Worm (Caenorhabditis elegans) whole organism, L2 larva: ENCODE results near the gene hpr-17.

ENCODE experiments used
- F13H6.1 ChIP-seq: sonication (generic microtip); optimal IDR thresholded peaks from 2 replicates; lab custom pipeline; 2016; ENCODE audit warnings: missing genetic modification characterization, missing compliant biosample characterization
- R02D3.7 ChIP-seq: fragments of 150-350 bp; optimal IDR thresholded peaks from 2 replicates; lab custom pipeline; 2014; ENCODE audit warnings: missing biosample characterization, missing genetic modification characterization
- Y55F3AM.14 ChIP-seq: fragments of 200-800 bp; sonication (Bioruptor generic); optimal IDR thresholded peaks from 2 replicates; lab custom pipeline; 2018; ENCODE audit warnings: mild to moderate bottlenecking, missing genetic modification characterization, missing compliant biosample characterization
- alr-1 ChIP-seq: fragments of 150-350 bp; optimal IDR thresholded peaks from 2 replicates; lab custom pipeline; 2014; ENCODE audit warnings: missing biosample characterization, missing genetic modification characterization
- ama-1 ChIP-seq: fragments of 150-350 bp; optimal IDR thresholded peaks from 2 replicates; lab custom pipeline; 2018; ENCODE audit warnings: inconsistent platforms
- blmp-1 ChIP-seq: sonication (generic microtip); optimal IDR thresholded peaks from 2 replicates; lab custom pipeline; 2017; ENCODE audit warnings: missing genetic modification characterization, mild to moderate bottlenecking, missing compliant biosample characterization, antibody characterized with exemption, moderate library complexity; ENCODE audit not compliant: insufficient read depth
- ceh-82 ChIP-seq: fragments of 150-350 bp; optimal IDR thresholded peaks from 2 replicates; lab custom pipeline; 2014; ENCODE audit warnings: missing biosample characterization, missing genetic modification characterization
- crh-2 ChIP-seq: sonication (generic microtip); optimal IDR thresholded peaks from 2 replicates; lab custom pipeline; 2017; ENCODE audit warnings: missing biosample characterization, missing genetic modification characterization
- dmd-4 ChIP-seq: sonication (generic microtip); optimal IDR thresholded peaks from 2 replicates; lab custom pipeline; 2017; ENCODE audit warnings: missing biosample characterization, missing genetic modification characterization
- egl-27 ChIP-seq: sonication (generic microtip); optimal IDR thresholded peaks from 3 replicates; lab custom pipeline; 2017; ENCODE audit warnings: missing biosample characterization, missing genetic modification reagents, missing genetic modification characterization
- elt-1 ChIP-seq: fragments of 150-350 bp; optimal IDR thresholded peaks from 2 replicates; lab custom pipeline; 2014; ENCODE audit warnings: missing biosample characterization, missing genetic modification characterization
- elt-3 ChIP-seq: sonication (generic microtip); optimal IDR thresholded peaks from 2 replicates; lab custom pipeline; 2017; ENCODE audit warnings: missing biosample characterization, missing genetic modification characterization
- gmeb-1 ChIP-seq: fragments of 150-350 bp; optimal IDR thresholded peaks from 2 replicates; lab custom pipeline; 2014; ENCODE audit warnings: missing biosample characterization, missing genetic modification characterization
- lin-11 ChIP-seq: fragments of 150-350 bp; sonication (generic microtip); optimal IDR thresholded peaks from 2 replicates; lab custom pipeline; 2014; ENCODE audit warnings: missing biosample characterization, missing genetic modification characterization, inconsistent platforms, mixed read lengths
- lsy-2 ChIP-seq, 2 experiments: fragments of 150-350 bp in 1 of 2; sonication (generic microtip) in 1 of 2; optimal IDR thresholded peaks; 2 replicates each; lab custom pipeline; 2014 to 2017; ENCODE audit warnings: missing biosample characterization in 2 of 2, missing genetic modification characterization in 2 of 2
- mab-5 ChIP-seq: fragments of 150-350 bp; optimal IDR thresholded peaks from 2 replicates; lab custom pipeline; 2014; ENCODE audit warnings: missing biosample characterization, missing genetic modification characterization
- mdl-1 ChIP-seq, 2 experiments: fragments of 150-350 bp in 1 of 2; sonication (generic microtip) in 1 of 2; optimal IDR thresholded peaks; 2 replicates each; lab custom pipeline; 2017; ENCODE audit warnings: missing biosample characterization in 2 of 2, missing genetic modification characterization in 2 of 2
- nhr-11 ChIP-seq: fragments of 150-350 bp; optimal IDR thresholded peaks from 2 replicates; lab custom pipeline; 2014; ENCODE audit warnings: missing biosample characterization, missing genetic modification characterization
- nhr-12 ChIP-seq: fragments of 150-350 bp; optimal IDR thresholded peaks from 2 replicates; lab custom pipeline; 2014; ENCODE audit warnings: missing biosample characterization, missing genetic modification characterization
- nhr-21 ChIP-seq: fragments of 150-350 bp; optimal IDR thresholded peaks from 2 replicates; lab custom pipeline; 2014; ENCODE audit warnings: missing biosample characterization, missing genetic modification characterization
- nhr-237 ChIP-seq: fragments of 150-350 bp; optimal IDR thresholded peaks from 2 replicates; lab custom pipeline; 2014; ENCODE audit warnings: missing biosample characterization, missing genetic modification characterization
- nhr-25 ChIP-seq: fragments of 150-350 bp; sonication (generic microtip); optimal IDR thresholded peaks from 3 replicates; lab custom pipeline; 2014; ENCODE audit warnings: missing biosample characterization, missing genetic modification characterization
- nhr-6 ChIP-seq: fragments of 150-350 bp; optimal IDR thresholded peaks from 2 replicates; lab custom pipeline; 2014; ENCODE audit warnings: missing biosample characterization, missing genetic modification characterization
- sem-4 ChIP-seq: fragments of 150-350 bp; optimal IDR thresholded peaks from 2 replicates; lab custom pipeline; 2014; ENCODE audit warnings: missing biosample characterization, missing genetic modification reagents, missing genetic modification characterization
- sma-3 ChIP-seq: sonication (generic microtip); optimal IDR thresholded peaks from 2 replicates; lab custom pipeline; 2016; ENCODE audit warnings: missing genetic modification reagents, missing genetic modification characterization, missing compliant biosample characterization
- sma-9 ChIP-seq, 2 experiments: fragments of 150-350 bp in 1 of 2; sonication (generic microtip) in 1 of 2; optimal IDR thresholded peaks; 2 replicates each; lab custom pipeline; 2014 to 2016; ENCODE audit warnings: missing genetic modification characterization in 2 of 2, mild to moderate bottlenecking in 1 of 2, missing biosample characterization in 1 of 2, missing compliant biosample characterization in 1 of 2, missing genetic modification reagents in 1 of 2, moderate library complexity in 1 of 2
- unc-39 ChIP-seq: fragments of 150-350 bp; optimal IDR thresholded peaks from 2 replicates; lab custom pipeline; 2014; ENCODE audit warnings: missing biosample characterization, missing genetic modification characterization
- unc-55 ChIP-seq: fragments of 150-350 bp; sonication (generic microtip); optimal IDR thresholded peaks from 3 replicates; lab custom pipeline; 2014; ENCODE audit warnings: missing biosample characterization, missing genetic modification reagents, missing genetic modification characterization
- unc-62 ChIP-seq: fragments of 150-350 bp; optimal IDR thresholded peaks from 2 replicates; lab custom pipeline; 2014; ENCODE audit warnings: missing biosample characterization, missing genetic modification reagents, missing genetic modification characterization
- zag-1 ChIP-seq: fragments of 150-350 bp; optimal IDR thresholded peaks from 2 replicates; lab custom pipeline; 2014; ENCODE audit warnings: missing biosample characterization, missing genetic modification characterization
- ztf-1 ChIP-seq: fragments of 200-800 bp; sonication (Bioruptor generic); conservative IDR thresholded peaks from 2 replicates; pipeline ENCODE4 v1.3.6; 2022; ENCODE audit warnings: missing genetic modification characterization, missing compliant biosample characterization
- ztf-4 ChIP-seq: fragments of 150-350 bp; optimal IDR thresholded peaks from 2 replicates; lab custom pipeline; 2014; ENCODE audit warnings: missing biosample characterization, missing genetic modification characterization

Gene hpr-17

ce11 chrII:13159869-13160268 lies 3.0 kb upstream of the hpr-17 start:
- TF ChIP-seq nhr-25 (tag; lab: Kevin White, UChicago): no peak
- TF ChIP-seq zag-1 (tag; lab: Kevin White, UChicago): no peak

ce11 chrII:13156071-13156470 lies 776 bp downstream of the hpr-17 start:
- no peak for TF ChIP-seq nhr-6 (tag; lab: Kevin White, UChicago)
- no peak for TF ChIP-seq elt-3 (tag; lab: Kevin White, UChicago)
- TF ChIP-seq mab-5 (tag; lab: Kevin White, UChicago): no peak
- no peak for TF ChIP-seq F13H6.1
- no peak for TF ChIP-seq unc-62
- TF ChIP-seq nhr-237 (tag; lab: Kevin White, UChicago): no peak
- TF ChIP-seq lin-11 (tag; lab: Kevin White, UChicago): no peak
- no peak for TF ChIP-seq unc-39 (tag; lab: Kevin White, UChicago)
- no peak for TF ChIP-seq elt-1 (tag; lab: Kevin White, UChicago)
- no peak for TF ChIP-seq sem-4 (tag; lab: Kevin White, UChicago)
- TF ChIP-seq dmd-4 (tag; lab: Kevin White, UChicago): no peak
- TF ChIP-seq, all 48 proteins: peak for 0

ce11 chrII:13153299-13153698 lies 3.5 kb downstream of the hpr-17 start, which contains the start of gene spe-18:
Gene spe-18 (minus strand): TSS chrII:13153399.
- TF ChIP-seq ztf-1 (no peak), ama-1 (lab: Kevin White, UChicago) (no peak), gmeb-1 (tag; lab: Kevin White, UChicago) (no peak), unc-39 (tag; lab: Kevin White, UChicago) (no peak), sma-9 (GFP tag; optimal IDR thresholded peaks at IDR 0.05; lab: Kevin White, UChicago) (no peak), sma-9 (tag; optimal IDR thresholded peaks at IDR 0.05; lab: Kevin White, UChicago) (no peak), blmp-1 (tag; lab: Kevin White, UChicago) (no peak), ceh-82 (tag; lab: Kevin White, UChicago) (no peak), unc-62 (no peak), egl-27 (tag; lab: Kevin White, UChicago) (no peak), dmd-4 (tag; lab: Kevin White, UChicago) (no peak), nhr-6 (tag; lab: Kevin White, UChicago) (no peak), mdl-1 (tag; optimal IDR thresholded peaks at IDR 0.05; lab: Kevin White, UChicago) (no peak), zag-1 (tag; lab: Kevin White, UChicago) (no peak)

ce11 chrII:13152409-13152808 lies 4.4 kb downstream of the hpr-17 start:
- TF ChIP-seq mdl-1 (tag; optimal IDR thresholded peaks at IDR 0.05; lab: Kevin White, UChicago) (no peak), ztf-4 (tag; lab: Kevin White, UChicago) (no peak), ztf-1 (no peak), unc-39 (tag; lab: Kevin White, UChicago) (no peak), alr-1 (tag; lab: Kevin White, UChicago) (no peak), mab-5 (tag; lab: Kevin White, UChicago) (no peak), dmd-4 (tag; lab: Kevin White, UChicago) (no peak), R02D3.7 (no peak), sma-3 (GFP tag; lab: Kevin White, UChicago) (no peak), nhr-21 (tag; lab: Kevin White, UChicago) (no peak), unc-55 (GFP tag; lab: Kevin White, UChicago) (no peak), Y55F3AM.14 (no peak), nhr-12 (tag; lab: Kevin White, UChicago) (no peak)

ce11 chrII:13149965-13150364 lies 6.9 kb downstream of the hpr-17 start:
- TF ChIP-seq blmp-1 (tag; lab: Kevin White, UChicago) (peak; percentile 73), sma-3 (GFP tag; lab: Kevin White, UChicago) (peak; percentile 5), nhr-21 (tag; lab: Kevin White, UChicago) (peak; percentile 55), mdl-1 (tag; optimal IDR thresholded peaks at IDR 0.05; lab: Kevin White, UChicago) (no peak), nhr-11 (tag; lab: Kevin White, UChicago) (no peak), sma-9 (GFP tag; optimal IDR thresholded peaks at IDR 0.05; lab: Kevin White, UChicago) (peak; percentile 65), sma-9 (tag; optimal IDR thresholded peaks at IDR 0.05; lab: Kevin White, UChicago) (no peak)

- TF ChIP-seq unc-55 (GFP tag; lab: Kevin White, UChicago): no peak
- TF ChIP-seq lsy-2 (tag; optimal IDR thresholded peaks at IDR 0.05; lab: Kevin White, UChicago): no peak
- peak; percentile 56 for TF ChIP-seq nhr-21 (tag; lab: Kevin White, UChicago)
- TF ChIP-seq crh-2 (tag; lab: Kevin White, UChicago): no peak
- TF ChIP-seq blmp-1 (tag; lab: Kevin White, UChicago): peak; percentile 29
- TF ChIP-seq, all 48 proteins: peak for 2
These were observed 8.6 kb downstream of the hpr-17 start for ce11 chrII:13148247-13148646.
